Worm (Caenorhabditis elegans): ENCODE data around the gene C33F10.12.

DNA sequence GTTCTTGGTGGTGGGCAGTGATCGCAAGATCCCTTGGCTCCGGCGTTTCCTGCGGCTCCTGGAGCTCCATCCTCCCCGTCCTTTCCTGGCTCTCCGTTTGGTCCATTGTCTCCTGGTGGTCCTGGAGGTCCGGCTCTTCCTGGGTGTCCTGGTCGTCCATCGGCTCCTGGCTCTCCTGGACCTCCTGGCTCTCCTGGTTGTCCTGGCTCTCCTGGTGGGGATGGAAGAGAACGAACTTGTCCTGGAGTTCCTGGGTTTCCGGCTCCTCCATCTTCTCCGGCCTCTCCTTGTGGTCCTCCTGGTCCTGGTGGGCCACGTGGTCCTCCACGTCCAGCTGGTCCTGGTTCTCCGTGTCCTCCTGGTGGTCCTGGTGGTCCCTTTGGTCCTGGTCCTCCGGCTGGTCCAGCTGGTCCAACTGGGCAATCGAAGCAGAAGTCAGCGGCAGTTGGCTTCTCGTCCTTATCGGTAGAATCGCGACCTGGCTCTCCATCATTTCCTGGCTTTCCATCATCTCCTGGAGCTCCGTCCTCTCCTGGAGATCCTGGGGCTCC is 32.3 kb upstream of the C33F10.12 start:
- TF ChIP-seq lin-1 (GFP tag; IDR thresholded peaks at IDR 0.05) (no peak), daf-19 (GFP tag; conservative IDR thresholded peaks at IDR 0.05) (no peak), dve-1 (tag; optimal IDR thresholded peaks at IDR 0.05; ENCODE audit: insufficient read depth) (no peak), ama-1 (optimal IDR thresholded peaks at IDR 0.05) (no peak), ceh-44 (GFP tag; IDR thresholded peaks at IDR 0.05) (no peak), nhr-11 (tag; optimal IDR thresholded peaks at IDR 0.05) (no peak), mes-2 (tag; optimal IDR thresholded peaks at IDR 0.05; ENCODE audit: poor library complexity, severe bottlenecking) (no peak), ceh-82 (tag; optimal IDR thresholded peaks at IDR 0.05) (no peak)
